Fruit fly (Drosophila melanogaster) whole organism, embryonic: ENCODE data around the gene ninaE.

Source experiments
- Adf1 ChIP-seq: fragments of 200-800 bp; sonication (Bioruptor generic); IDR thresholded peaks from 2 replicates; pipeline ENCODE4 v1.3.6; 2022; ENCODE audit warnings: missing biosample characterization, missing genetic modification characterization
- Atf6 ChIP-seq: fragments of 200-800 bp; sonication (Bioruptor generic); IDR thresholded peaks from 2 replicates; pipeline ENCODE4 v1.3.6; 2022; ENCODE audit warnings: missing biosample characterization, missing genetic modification characterization
- B-H1 ChIP-seq: fragments of 200-800 bp; sonication (Bioruptor generic); IDR thresholded peaks from 3 replicates; pipeline ENCODE4 v1.3.6; 2022; ENCODE audit warnings: missing biosample characterization, missing genetic modification characterization
- B-H2 ChIP-seq: fragments of 200-800 bp; sonication (Bioruptor generic); optimal IDR thresholded peaks from 2 replicates; lab custom pipeline; 2018; ENCODE audit warnings: missing biosample characterization, mild to moderate bottlenecking, missing genetic modification characterization
- CG10274 ChIP-seq: fragments of 200-800 bp; sonication (Bioruptor generic); optimal IDR thresholded peaks from 3 replicates; lab custom pipeline; 2017; ENCODE audit warnings: missing biosample characterization, mild to moderate bottlenecking, missing genetic modification characterization
- CG10431 ChIP-seq: fragments of 200-800 bp; sonication (Bioruptor generic); optimal IDR thresholded peaks from 3 replicates; lab custom pipeline; 2018; ENCODE audit warnings: missing biosample characterization, mild to moderate bottlenecking, missing genetic modification characterization
- CG10654 ChIP-seq: fragments of 200-800 bp; sonication (Bioruptor generic); optimal IDR thresholded peaks from 2 replicates; lab custom pipeline; 2016; ENCODE audit warnings: missing biosample characterization, missing genetic modification characterization
- CG12155 ChIP-seq: fragments of 200-800 bp; sonication (Bioruptor generic); optimal IDR thresholded peaks from 3 replicates; lab custom pipeline; 2016; ENCODE audit warnings: missing biosample characterization, missing genetic modification characterization
- CG12219 ChIP-seq: fragments of 200-800 bp; sonication (Bioruptor generic); optimal IDR thresholded peaks from 3 replicates; lab custom pipeline; 2018; ENCODE audit warnings: missing biosample characterization, mild to moderate bottlenecking, missing genetic modification characterization
- CG12744 ChIP-seq: fragments of 200-800 bp; sonication (Bioruptor generic); optimal IDR thresholded peaks from 2 replicates; lab custom pipeline; 2016; ENCODE audit warnings: missing biosample characterization, missing genetic modification characterization
- CG12769 ChIP-seq: fragments of 200-800 bp; sonication (Bioruptor generic); optimal IDR thresholded peaks from 2 replicates; lab custom pipeline; 2019; ENCODE audit warnings: missing biosample characterization, mild to moderate bottlenecking, missing genetic modification characterization, moderate library complexity
- CG12942 ChIP-seq: fragments of 200-800 bp; sonication (Bioruptor generic); optimal IDR thresholded peaks from 3 replicates; lab custom pipeline; 2016; ENCODE audit warnings: missing biosample characterization, missing genetic modification characterization
- CG13775 ChIP-seq: fragments of 200-800 bp; sonication (Bioruptor generic); optimal IDR thresholded peaks from 3 replicates; lab custom pipeline; 2017; ENCODE audit warnings: missing biosample characterization, mild to moderate bottlenecking, missing genetic modification characterization
- CG14014 ChIP-seq: fragments of 200-800 bp; sonication (Bioruptor generic); IDR thresholded peaks from 2 replicates; pipeline ENCODE4 v1.3.6; 2022; ENCODE audit warnings: missing biosample characterization, missing genetic modification characterization
- CG15269 ChIP-seq: fragments of 200-800 bp; sonication (Bioruptor generic); optimal IDR thresholded peaks from 2 replicates; lab custom pipeline; 2018; ENCODE audit warnings: missing biosample characterization, mild to moderate bottlenecking, missing genetic modification characterization, moderate library complexity
- CG1647 ChIP-seq: fragments of 200-800 bp; sonication (Bioruptor generic); optimal IDR thresholded peaks from 3 replicates; lab custom pipeline; 2016; ENCODE audit warnings: missing biosample characterization, missing genetic modification characterization
- CG17328 ChIP-seq: fragments of 200-800 bp; sonication (Bioruptor generic); IDR thresholded peaks from 2 replicates; pipeline ENCODE4 v1.3.6; 2022; ENCODE audit warnings: missing biosample characterization, missing genetic modification characterization
- CG17385 ChIP-seq: fragments of 200-800 bp; sonication (Bioruptor generic); optimal IDR thresholded peaks from 3 replicates; lab custom pipeline; 2018; ENCODE audit warnings: missing biosample characterization, mild to moderate bottlenecking, missing genetic modification characterization
- CG18011 ChIP-seq: fragments of 200-800 bp; sonication (Bioruptor generic); optimal IDR thresholded peaks from 2 replicates; lab custom pipeline; 2017; ENCODE audit warnings: missing biosample characterization, missing genetic modification characterization, mild to moderate bottlenecking, moderate library complexity, missing genotype
- CG2199 ChIP-seq: fragments of 200-800 bp; sonication (Bioruptor generic); IDR thresholded peaks from 3 replicates; pipeline ENCODE4 v1.3.6; 2022; ENCODE audit warnings: missing biosample characterization, missing genetic modification characterization
- CG2678 ChIP-seq: fragments of 200-800 bp; sonication (Bioruptor generic); optimal IDR thresholded peaks from 3 replicates; lab custom pipeline; 2019; ENCODE audit warnings: missing biosample characterization, mild to moderate bottlenecking, missing genetic modification characterization, moderate library complexity
- CG3163 ChIP-seq: fragments of 200-800 bp; sonication (Bioruptor generic); optimal IDR thresholded peaks from 3 replicates; lab custom pipeline; 2016; ENCODE audit warnings: missing biosample characterization, missing genetic modification characterization
- CG4282 ChIP-seq: fragments of 200-800 bp; sonication (Bioruptor generic); optimal IDR thresholded peaks from 2 replicates; lab custom pipeline; 2016; ENCODE audit warnings: missing biosample characterization, missing genetic modification characterization
- CG6254 ChIP-seq: fragments of 200-800 bp; sonication (Bioruptor generic); optimal IDR thresholded peaks from 3 replicates; lab custom pipeline; 2017; ENCODE audit warnings: mild to moderate bottlenecking, missing biosample characterization, missing genetic modification reagents, missing genetic modification characterization
- CG7271 ChIP-seq: fragments of 200-800 bp; sonication (Bioruptor generic); optimal IDR thresholded peaks from 2 replicates; lab custom pipeline; 2018; ENCODE audit warnings: missing biosample characterization, mild to moderate bottlenecking, missing genetic modification characterization, moderate library complexity
- CG7556 ChIP-seq: fragments of 200-800 bp; sonication (Bioruptor generic); optimal IDR thresholded peaks from 2 replicates; lab custom pipeline; 2017; ENCODE audit warnings: missing biosample characterization, mild to moderate bottlenecking, missing genetic modification characterization
- Dll ChIP-seq: fragments of 200-800 bp; sonication (Bioruptor generic); IDR thresholded peaks from 4 replicates; pipeline ENCODE4 v1.3.6; 2022; ENCODE audit warnings: missing biosample characterization, missing genetic modification characterization; ENCODE audit not compliant: partially characterized antibody
- E2f1 ChIP-seq: fragments of 200-800 bp; sonication (Bioruptor generic); IDR thresholded peaks from 2 replicates; pipeline ENCODE4 v1.3.6; 2022; ENCODE audit warnings: missing biosample characterization, missing genetic modification characterization
- Fer3 ChIP-seq: fragments of 200-800 bp; sonication (Bioruptor generic); optimal IDR thresholded peaks from 2 replicates; lab custom pipeline; 2018; ENCODE audit warnings: missing biosample characterization, mild to moderate bottlenecking, missing genetic modification characterization, moderate library complexity
- HLH3B ChIP-seq: fragments of 200-800 bp; sonication (Bioruptor generic); IDR thresholded peaks from 2 replicates; pipeline ENCODE4 v1.3.6; 2022; ENCODE audit warnings: missing biosample characterization, missing genetic modification characterization
- Hr78 ChIP-seq, 2 experiments: fragments of 200-800 bp in 1 of 2; fragments of >200 bp in 1 of 2; sonication (Bioruptor generic) in 1 of 2; optimal IDR thresholded peaks; 2 replicates each; lab custom pipeline; 2017 to 2019; ENCODE audit warnings: missing biosample characterization in 2 of 2, missing genetic modification characterization in 2 of 2, mild to moderate bottlenecking in 1 of 2, moderate library complexity in 1 of 2
- Jarid2 ChIP-seq: fragments of 200-800 bp; sonication (Bioruptor generic); optimal IDR thresholded peaks from 3 replicates; lab custom pipeline; 2017; ENCODE audit warnings: mild to moderate bottlenecking, missing biosample characterization, missing genetic modification reagents, missing genetic modification characterization
- Med ChIP-seq: fragments of 200-800 bp; sonication (Bioruptor generic); peaks from one replicate; lab custom pipeline; 2016; ENCODE audit warnings: missing biosample characterization, missing genetic modification characterization, mild to moderate bottlenecking, inconsistent platforms, moderate library complexity
- NK7.1 ChIP-seq: fragments of 200-800 bp; sonication (Bioruptor generic); optimal IDR thresholded peaks from 3 replicates; lab custom pipeline; 2016; ENCODE audit warnings: missing biosample characterization, missing genetic modification characterization
- Side ChIP-seq: fragments of 200-800 bp; sonication (Bioruptor generic); optimal IDR thresholded peaks from 2 replicates; lab custom pipeline; 2016; ENCODE audit warnings: missing biosample characterization, missing genetic modification characterization
- amos ChIP-seq: fragments of 200-800 bp; sonication (Bioruptor generic); IDR thresholded peaks from 2 replicates; pipeline ENCODE4 v1.3.6; 2022; ENCODE audit warnings: missing biosample characterization, missing genetic modification characterization; ENCODE audit not compliant: partially characterized antibody
- bcd ChIP-seq: fragments of 200-800 bp; sonication (Bioruptor generic); optimal IDR thresholded peaks from 2 replicates; lab custom pipeline; 2017; ENCODE audit warnings: missing biosample characterization, mild to moderate bottlenecking, missing genetic modification characterization
- chif ChIP-seq, 2 experiments: fragments of 200-800 bp; sonication (Bioruptor generic); optimal IDR thresholded peaks; 3 replicates each; lab custom pipeline; 2016; ENCODE audit warnings: missing biosample characterization in 2 of 2, missing genetic modification characterization in 2 of 2
- croc ChIP-seq: fragments of 200-800 bp; sonication (Bioruptor generic); conservative IDR thresholded peaks from 3 replicates; pipeline ENCODE4 v1.3.6; 2022; ENCODE audit warnings: missing biosample characterization, missing genetic modification characterization
- cwo ChIP-seq: fragments of 200-800 bp; sonication (Bioruptor generic); optimal IDR thresholded peaks from 3 replicates; lab custom pipeline; 2017; ENCODE audit warnings: missing biosample characterization, missing genetic modification characterization, mild to moderate bottlenecking, moderate library complexity, missing genetic modification reagents
- fd3F ChIP-seq: fragments of 200-800 bp; sonication (Bioruptor generic); optimal IDR thresholded peaks from 2 replicates; lab custom pipeline; 2018; ENCODE audit warnings: missing biosample characterization, mild to moderate bottlenecking, missing genetic modification characterization, moderate library complexity
- h ChIP-seq: fragments of >200 bp; optimal IDR thresholded peaks from 2 replicates; lab custom pipeline; 2017
- her ChIP-seq: fragments of 200-800 bp; sonication (Bioruptor generic); optimal IDR thresholded peaks from 2 replicates; lab custom pipeline; 2016; ENCODE audit warnings: missing biosample characterization, missing genetic modification characterization
- jumu ChIP-seq: fragments of 200-800 bp; sonication (Bioruptor generic); optimal IDR thresholded peaks from 3 replicates; lab custom pipeline; 2016; ENCODE audit warnings: missing biosample characterization, missing genetic modification characterization
- kah ChIP-seq: fragments of 200-800 bp; sonication (Bioruptor generic); optimal IDR thresholded peaks from 2 replicates; lab custom pipeline; 2018; ENCODE audit warnings: missing biosample characterization, mild to moderate bottlenecking, missing genetic modification characterization
- salm ChIP-seq: fragments of 200-800 bp; sonication (Bioruptor generic); optimal IDR thresholded peaks from 2 replicates; lab custom pipeline; 2018; ENCODE audit warnings: missing biosample characterization, mild to moderate bottlenecking, missing genetic modification characterization
- tgo ChIP-seq: fragments of 200-800 bp; sonication (Bioruptor generic); IDR thresholded peaks from 3 replicates; pipeline ENCODE4 v1.3.6; 2022; ENCODE audit warnings: missing biosample characterization, missing genetic modification characterization
- trh ChIP-seq: fragments of 200-800 bp; sonication (Bioruptor generic); optimal IDR thresholded peaks from 2 replicates; lab custom pipeline; 2016; ENCODE audit warnings: missing biosample characterization, missing genetic modification characterization
- unc-4 ChIP-seq: fragments of 200-800 bp; sonication (Bioruptor generic); IDR thresholded peaks from 2 replicates; pipeline ENCODE4 v1.3.6; 2022; ENCODE audit warnings: missing biosample characterization, missing genetic modification characterization; ENCODE audit not compliant: partially characterized antibody
- vnd ChIP-seq: fragments of 200-800 bp; sonication (Bioruptor generic); IDR thresholded peaks from 3 replicates; pipeline ENCODE4 v1.3.6; 2022; ENCODE audit warnings: missing biosample characterization, missing genetic modification characterization; ENCODE audit not compliant: partially characterized antibody

The ninaE gene

DNA sequence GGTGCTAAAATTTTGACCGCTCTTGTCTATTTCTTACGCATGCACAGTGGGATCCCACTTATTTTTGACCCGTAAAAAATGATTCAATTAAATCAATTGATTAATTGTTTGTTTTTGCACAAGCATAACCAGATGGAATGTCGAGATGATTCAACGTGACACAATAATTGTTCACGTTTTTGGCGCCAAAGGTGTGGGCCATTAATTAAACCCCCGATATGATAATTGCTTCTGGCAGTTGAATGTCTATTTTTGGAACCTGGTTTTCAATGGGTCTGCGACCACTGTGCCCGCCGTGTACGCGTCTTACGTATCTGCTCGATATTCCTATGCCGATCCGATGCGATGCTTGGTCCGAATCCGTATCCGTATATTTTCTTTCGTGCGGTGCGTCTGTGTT lies 4.0 kb upstream of the ninaE start (continued):
- TF ChIP-seq CG14014 (GFP tag; lab: Robert Waterston, UW) = peak; percentile 79
- peak; percentile 75; the same call in 1 of the 2 replicates for TF ChIP-seq Atf6 (GFP tag; lab: Robert Waterston, UW)
- peak; percentile 41 for TF ChIP-seq CG13775 (GFP tag; lab: Kevin White, UChicago)
- TF ChIP-seq HLH3B (GFP tag; lab: Robert Waterston, UW) = peak; percentile 52; the same call in 1 of the 2 replicates
- peak; percentile 59 for TF ChIP-seq CG10654 (GFP tag; lab: Kevin White, UChicago)
- TF ChIP-seq CG17328 = peak; percentile 58; the same call in 1 of the 2 replicates
- no peak for TF ChIP-seq h (lab: Kevin White, UChicago)
- TF ChIP-seq Jarid2 (GFP tag; lab: Kevin White, UChicago) = peak; percentile 41
- 0 out of 2 replicates have a peak, but pooled peaks have one; percentile 10 for TF ChIP-seq Adf1 (GFP tag; lab: Robert Waterston, UW)
- peak; percentile 64 for TF ChIP-seq tgo (GFP tag; lab: Robert Waterston, UW)
- TF ChIP-seq B-H1 = peak; percentile 54
- TF ChIP-seq CG12219 (GFP tag; lab: Kevin White, UChicago) = peak; percentile 72
- TF ChIP-seq CG2678 = no peak
- peak; percentile 62 for TF ChIP-seq CG7556 (GFP tag; lab: Kevin White, UChicago)
- TF ChIP-seq CG12942 (GFP tag; lab: Kevin White, UChicago) = peak; percentile 32
- TF ChIP-seq trh (GFP tag; lab: Kevin White, UChicago) = peak; percentile 16
- peak; percentile 49 for TF ChIP-seq CG12155 (GFP tag; lab: Kevin White, UChicago)
- peak; percentile 53 for TF ChIP-seq CG6254 (GFP tag; lab: Kevin White, UChicago)
- TF ChIP-seq Hr78 (GFP tag; optimal IDR thresholded peaks at IDR 0.05; lab: Kevin White, UChicago) = peak in 1 of 2 experiments; percentile 13
- TF ChIP-seq CG3163 (GFP tag; lab: Kevin White, UChicago) = peak; percentile 25
- TF ChIP-seq CG17385 = peak; percentile 63
- no peak for TF ChIP-seq unc-4 (GFP tag; lab: Robert Waterston, UW)
- TF ChIP-seq salm (tag; lab: Kevin White, UChicago) = peak; percentile 60
- TF ChIP-seq bcd (GFP tag; lab: Kevin White, UChicago) = peak; percentile 68
- no peak for TF ChIP-seq amos
- TF ChIP-seq cwo (GFP tag; lab: Kevin White, UChicago) = peak; percentile 46
- TF ChIP-seq CG1647 (GFP tag; lab: Kevin White, UChicago) = peak; percentile 8
- no peak for TF ChIP-seq NK7.1 (GFP tag; lab: Kevin White, UChicago)
- TF ChIP-seq chif (GFP tag; optimal IDR thresholded peaks at IDR 0.05; lab: Kevin White, UChicago) = peak; percentile 35 to 52
- TF ChIP-seq CG12769 (tag; lab: Kevin White, UChicago) = peak; percentile 86
- peak; percentile 59 for TF ChIP-seq croc (GFP tag; lab: Robert Waterston, UW)
- peak; percentile 71; the same call in 1 of the 3 replicates for TF ChIP-seq CG2199 (GFP tag; lab: Robert Waterston, UW)
- TF ChIP-seq fd3F (GFP tag; lab: Kevin White, UChicago) = peak; percentile 56
- peak; percentile 66 for TF ChIP-seq Fer3
- TF ChIP-seq jumu (GFP tag; lab: Kevin White, UChicago) = peak; percentile 80
- peak; percentile 50 for TF ChIP-seq CG10274
- TF ChIP-seq CG4282 (GFP tag; lab: Kevin White, UChicago) = peak; percentile 49
- peak; percentile 35 for TF ChIP-seq kah (GFP tag; lab: Kevin White, UChicago)
- no peak for TF ChIP-seq CG10431 (GFP tag; lab: Kevin White, UChicago)
- peak; percentile 57 for TF ChIP-seq her (GFP tag; lab: Kevin White, UChicago)
- TF ChIP-seq Dll (GFP tag; lab: Robert Waterston, UW) = 0 out of 4 replicates have a peak, but pooled peaks have one; percentile 20
- peak; percentile 76 for TF ChIP-seq Side (GFP tag; lab: Kevin White, UChicago)
- peak; percentile 31 for TF ChIP-seq CG12744 (GFP tag; lab: Kevin White, UChicago)
- TF ChIP-seq CG15269 (tag; lab: Kevin White, UChicago) = peak; percentile 74
- TF ChIP-seq vnd (GFP tag; lab: Robert Waterston, UW) = 0 out of 3 replicates have a peak, but pooled peaks have one; percentile 40
- TF ChIP-seq Med (GFP tag; lab: Kevin White, UChicago) = peak; percentile 97
- TF ChIP-seq CG7271 (tag; lab: Kevin White, UChicago) = peak; percentile 9
- TF ChIP-seq B-H2 = peak; percentile 32
- peak; percentile 71 for TF ChIP-seq E2f1
- TF ChIP-seq CG18011 (GFP tag; lab: Kevin White, UChicago) = no peak
